Worm (Caenorhabditis elegans) whole organism, L4 larva: ENCODE results near the gene nep-20.

ENCODE experiments used
- fkh-10 ChIP-seq: fragments of 150-350 bp; optimal IDR thresholded peaks from 2 replicates; lab custom pipeline; 2014; ENCODE audit warnings: missing biosample characterization, missing genetic modification reagents, missing genetic modification characterization
- lim-7 ChIP-seq: fragments of 200-800 bp; sonication (Bioruptor generic); IDR thresholded peaks from 2 replicates; pipeline ENCODE4 v1.3.6; 2022; ENCODE audit warnings: missing genetic modification characterization, missing compliant biosample characterization
- rbr-2 ChIP-seq: sonication (generic microtip); optimal IDR thresholded peaks from 2 replicates; lab custom pipeline; 2016; ENCODE audit warnings: missing genotype, missing genetic modification characterization, missing compliant biosample characterization

- TF ChIP-seq rbr-2 (tag; lab: Kevin White, UChicago) = no peak
- TF ChIP-seq fkh-10 (GFP tag; lab: Kevin White, UChicago) = no peak
- no peak for TF ChIP-seq lim-7 (GFP tag; lab: Robert Waterston, UW)
These were observed 20.6 kb downstream of the nep-20 start, which contains the start of gene bath-10 for ce11 chrII:3374779-3375178.
